Worm (Caenorhabditis elegans) whole organism, L3 larva: ENCODE results near the gene Y9C2UA.1.

ENCODE experiments used
- ama-1 ChIP-seq: fragments of 150-350 bp; optimal IDR thresholded peaks from 2 replicates; lab custom pipeline; 2018
- ceh-9 ChIP-seq: sonication (generic microtip); optimal IDR thresholded peaks from 2 replicates; lab custom pipeline; 2018; ENCODE audit warnings: missing biosample characterization, missing genetic modification characterization
- jun-1 ChIP-seq: fragments of 150-350 bp; optimal IDR thresholded peaks from 2 replicates; lab custom pipeline; 2014; ENCODE audit warnings: missing biosample characterization, missing genetic modification reagents, missing genetic modification characterization
- mdl-1 ChIP-seq: fragments of 150-350 bp; optimal IDR thresholded peaks from 2 replicates; lab custom pipeline; 2014; ENCODE audit warnings: missing biosample characterization, missing genetic modification characterization
- pha-4 ChIP-seq: fragments of 150-350 bp; optimal IDR thresholded peaks from 2 replicates; lab custom pipeline; 2014; ENCODE audit warnings: missing biosample characterization, missing genetic modification reagents, missing genetic modification characterization
- sea-2 ChIP-seq: fragments of 150-350 bp; sonication (generic microtip); optimal IDR thresholded peaks from 4 replicates; lab custom pipeline; 2014; ENCODE audit warnings: missing biosample characterization, missing genetic modification reagents, missing genetic modification characterization
- unc-62 ChIP-seq: fragments of 150-350 bp; sonication (generic microtip); optimal IDR thresholded peaks from 4 replicates; lab custom pipeline; 2014; ENCODE audit warnings: missing biosample characterization, missing genetic modification reagents, missing genetic modification characterization

ce11 chrII:9112851-9113250 is 26.6 kb upstream of the Y9C2UA.1 start, which contains the start of gene jun-1:
- TF ChIP-seq pha-4 (tag; lab: Kevin White, UChicago) (peak; percentile 98), mdl-1 (tag; lab: Kevin White, UChicago) (peak; percentile 52), unc-62 (GFP tag; lab: Kevin White, UChicago) (peak; percentile 55), ama-1 (lab: Kevin White, UChicago) (no peak), jun-1 (tag; lab: Kevin White, UChicago) (no peak), sea-2 (GFP tag; lab: Kevin White, UChicago) (no peak), ceh-9 (tag; lab: Kevin White, UChicago) (no peak)
